Worm (Caenorhabditis elegans): ENCODE data around the gene aagr-3.

Gene aagr-3

ce11 chrV:9677977-9678376, 51.3 kb downstream of the aagr-3 start, which contains the start of gene cthd-1:
TSS of gene cthd-1 (plus strand) at chrV:9678277.
- no peak for TF ChIP-seq nhr-237 (tag; optimal IDR thresholded peaks at IDR 0.05)
- no peak for TF ChIP-seq efl-1 (optimal IDR thresholded peaks at IDR 0.05)
- no peak for TF ChIP-seq efl-1 (GFP tag; optimal IDR thresholded peaks at IDR 0.05 in 1 of 2)
- TF ChIP-seq nhr-84 (tag; optimal IDR thresholded peaks at IDR 0.05): no peak
- TF ChIP-seq ceh-82 (tag; optimal IDR thresholded peaks at IDR 0.05): no peak
- TF ChIP-seq lin-35 (GFP tag; optimal IDR thresholded peaks at IDR 0.05): no peak
- no peak for TF ChIP-seq nhr-85 (tag)
